Fruit fly (Drosophila melanogaster): ENCODE measurements around the gene Pomp.

Gene Pomp

dm6 chr2L:20823196-20824105 is 36.0 kb downstream of the Pomp start:
- TF ChIP-seq CG7368 (GFP tag; optimal IDR thresholded peaks at IDR 0.05) (no peak), OdsH (GFP tag; optimal IDR thresholded peaks at IDR 0.05) (no peak), achi (GFP tag; optimal IDR thresholded peaks at IDR 0.05) (no peak), CG6792 (GFP tag; optimal IDR thresholded peaks at IDR 0.05) (no peak), Hr4 (GFP tag; optimal IDR thresholded peaks at IDR 0.05) (no peak), Met (GFP tag; optimal IDR thresholded peaks at IDR 0.05) (no peak), eg (GFP tag; IDR thresholded peaks at IDR 0.05) (no peak), CG34406 (GFP tag; optimal IDR thresholded peaks at IDR 0.05) (no peak), pdm3 (GFP tag; optimal IDR thresholded peaks at IDR 0.05) (no peak), acj6 (GFP tag; optimal IDR thresholded peaks at IDR 0.05) (peak; percentile 22), Blimp-1 (GFP tag; optimal IDR thresholded peaks at IDR 0.05) (no peak), CG4318 (GFP tag; optimal IDR thresholded peaks at IDR 0.05) (peak; percentile 7), CG3919 (GFP tag; optimal IDR thresholded peaks at IDR 0.05) (peak; percentile 37), fkh (GFP tag; optimal IDR thresholded peaks at IDR 0.05) (no peak), Gug (GFP tag; IDR thresholded peaks at IDR 0.05) (peak; percentile 28; the same call in 1 of the 2 replicates), CG8319 (GFP tag; optimal IDR thresholded peaks at IDR 0.05) (no peak), CG10631 (GFP tag; optimal IDR thresholded peaks at IDR 0.05) (peak; percentile 34), CG1621 (tag; optimal IDR thresholded peaks at IDR 0.05) (peak; percentile 90), spab (GFP tag; optimal IDR thresholded peaks at IDR 0.05) (peak; percentile 11), CG11902 (GFP tag; optimal IDR thresholded peaks at IDR 0.05) (no peak), CG11294 (GFP tag; IDR thresholded peaks at IDR 0.05) (no peak), net (GFP tag; optimal IDR thresholded peaks at IDR 0.05) (no peak), CG10669 (GFP tag; optimal IDR thresholded peaks at IDR 0.05) (no peak), CG15336 (GFP tag; IDR thresholded peaks at IDR 0.05) (no peak; the same call in 1 of the 2 replicates), Hr39 (GFP tag; optimal IDR thresholded peaks at IDR 0.05) (no peak), topi (GFP tag; optimal IDR thresholded peaks at IDR 0.05) (peak; percentile 19), ss (GFP tag; optimal IDR thresholded peaks at IDR 0.05) (peak; percentile 32 to 41), Sox15 (GFP tag; optimal IDR thresholded peaks at IDR 0.05) (no peak), fd59A (GFP tag; optimal IDR thresholded peaks at IDR 0.05) (peak; percentile 32), vri (GFP tag; optimal IDR thresholded peaks at IDR 0.05) (peak; percentile 85), CG8119 (GFP tag; IDR thresholded peaks at IDR 0.05) (peak; percentile 40; the same call in 1 of the 3 replicates), CG3032 (tag; optimal IDR thresholded peaks at IDR 0.05) (no peak), dsx (GFP tag; optimal IDR thresholded peaks at IDR 0.05; ENCODE audit: poor library complexity, severe bottlenecking) (peak; percentile 32), Ets21C (GFP tag; optimal IDR thresholded peaks at IDR 0.05) (no peak), CG6854 (GFP tag; optimal IDR thresholded peaks at IDR 0.05) (peak; percentile 74), Hr38 (GFP tag; optimal IDR thresholded peaks at IDR 0.05) (no peak), esn (GFP tag; optimal IDR thresholded peaks at IDR 0.05) (peak; percentile 20), CG11762 (GFP tag; optimal IDR thresholded peaks at IDR 0.05; ENCODE audit: insufficient read depth) (no peak), svp (GFP tag) (peak; percentile 93), Eip75B (GFP tag; optimal IDR thresholded peaks at IDR 0.05) (no peak), salr (GFP tag; optimal IDR thresholded peaks at IDR 0.05) (peak in 1 of 2 experiments; percentile 18), Smox (GFP tag; optimal IDR thresholded peaks at IDR 0.05) (no peak), CG32006 (GFP tag; optimal IDR thresholded peaks at IDR 0.05) (peak; percentile 44), Eip93F (GFP tag; optimal IDR thresholded peaks at IDR 0.05) (peak; percentile 89), Ets96B (tag; optimal IDR thresholded peaks at IDR 0.05) (no peak), Lpt (GFP tag; optimal IDR thresholded peaks at IDR 0.05) (no peak), CG6163 (GFP tag; IDR thresholded peaks at IDR 0.05) (peak; percentile 73; the same call in 2 of the 3 replicates), cyc (GFP tag; optimal IDR thresholded peaks at IDR 0.05) (no peak), CG6808 (GFP tag; optimal IDR thresholded peaks at IDR 0.05) (peak; percentile 99), CG6276 (GFP tag; optimal IDR thresholded peaks at IDR 0.05) (no peak)

All from whole organism, prepupa.